Worm (Caenorhabditis elegans): ENCODE measurements around the gene bus-8A.

- TF ChIP-seq mdl-1 (tag; optimal IDR thresholded peaks at IDR 0.05) (no peak), snpc-4 (tag; optimal IDR thresholded peaks at IDR 0.05) (no peak), elt-2 (tag; optimal IDR thresholded peaks at IDR 0.05) (no peak), unc-39 (tag; optimal IDR thresholded peaks at IDR 0.05) (no peak), elt-3 (tag; optimal IDR thresholded peaks at IDR 0.05) (no peak), pha-4 (tag; optimal IDR thresholded peaks at IDR 0.05) (no peak), ceh-28 (tag; optimal IDR thresholded peaks at IDR 0.05) (no peak), nfya-1 (tag; optimal IDR thresholded peaks at IDR 0.05; ENCODE audit: insufficient read depth) (no peak), lsy-12 (tag; optimal IDR thresholded peaks at IDR 0.05) (no peak), elt-1 (tag; optimal IDR thresholded peaks at IDR 0.05) (no peak), unc-62 (GFP tag; optimal IDR thresholded peaks at IDR 0.05) (no peak), tbx-2 (tag; optimal IDR thresholded peaks at IDR 0.05) (no peak), ama-1 (optimal IDR thresholded peaks at IDR 0.05) (no peak), egl-5 (tag; optimal IDR thresholded peaks at IDR 0.05) (no peak)
These were observed at the start of gene bus-8A, which contains the start of gene bus-8B for ce11 chrX:5492820-5493382.

All from whole organism, L3 larva.